Worm (Caenorhabditis elegans) whole organism, young adult: Measurements from ENCODE around the gene D1014.7.

Source experiments
- athp-1 ChIP-seq: sonication (generic microtip); optimal IDR thresholded peaks from 2 replicates; lab custom pipeline; 2017; ENCODE audit warnings: mild to moderate bottlenecking, missing genetic modification characterization, missing compliant biosample characterization
- hmg-1.2 ChIP-seq: fragments of 200-800 bp; sonication (Bioruptor generic); IDR thresholded peaks from 2 replicates; pipeline ENCODE4 v1.3.6; 2022; ENCODE audit warnings: missing genetic modification reagents, missing genetic modification characterization, missing compliant biosample characterization
- pha-4 ChIP-seq: fragments of 150-350 bp; sonication (generic microtip); optimal IDR thresholded peaks from 2 replicates; lab custom pipeline; 2014; ENCODE audit warnings: missing biosample characterization, missing genetic modification reagents, missing genetic modification characterization
- rpc-1 ChIP-seq, 2 experiments: fragments of 150-350 bp in 1 of 2; sonication (generic microtip) in 1 of 2; optimal IDR thresholded peaks; 2 replicates each; lab custom pipeline; 2014 to 2018; ENCODE audit warnings: missing biosample characterization in 1 of 2, missing genetic modification characterization in 1 of 2, missing genetic modification reagents in 1 of 2, missing genotype in 1 of 2
- snpc-4 ChIP-seq, 5 experiments: fragments of 150-350 bp in 1 of 5; sonication (generic microtip) in 4 of 5; optimal IDR thresholded peaks; 2 replicates each; lab custom pipeline; 2014 to 2018; ENCODE audit warnings: missing genetic modification characterization in 5 of 5, missing biosample characterization in 3 of 5, antibody characterized with exemption in 2 of 5, mild to moderate bottlenecking in 2 of 5, missing compliant biosample characterization in 2 of 5, missing genotype in 2 of 5, moderate library complexity in 2 of 5, missing genetic modification reagents in 1 of 5
- sptf-2 ChIP-seq: fragments of 200-800 bp; sonication (Bioruptor generic); optimal IDR thresholded peaks from 2 replicates; lab custom pipeline; 2018; ENCODE audit warnings: mild to moderate bottlenecking, missing genetic modification characterization, missing compliant biosample characterization
- unc-130 ChIP-seq: sonication (generic microtip); optimal IDR thresholded peaks from 2 replicates; lab custom pipeline; 2016; ENCODE audit warnings: missing genetic modification reagents, missing genetic modification characterization, missing compliant biosample characterization
- zfh-2 ChIP-seq: fragments of 200-800 bp; sonication (Bioruptor generic); conservative IDR thresholded peaks from 2 replicates; pipeline ENCODE4 v1.3.6; 2022; ENCODE audit warnings: missing genetic modification reagents, missing genetic modification characterization, missing compliant biosample characterization
- ztf-3 ChIP-seq: fragments of 200-800 bp; sonication (Bioruptor generic); optimal IDR thresholded peaks from 2 replicates; lab custom pipeline; 2018; ENCODE audit warnings: mild to moderate bottlenecking, missing genetic modification characterization, missing compliant biosample characterization

ce11 chrV:8163199-8163598 is 45.1 kb downstream of the D1014.7 start:
- no peak for TF ChIP-seq ztf-3 (GFP tag; lab: Kevin White, UChicago)
- no peak for TF ChIP-seq snpc-4 (GFP tag; optimal IDR thresholded peaks at IDR 0.05; lab: Kevin White, UChicago)
- no peak for TF ChIP-seq snpc-4 (tag; optimal IDR thresholded peaks at IDR 0.05; lab: Kevin White, UChicago)
- TF ChIP-seq pha-4 (tag; lab: Kevin White, UChicago): no peak
- TF ChIP-seq hmg-1.2 (GFP tag; lab: Robert Waterston, UW): no peak
- no peak for TF ChIP-seq unc-130 (GFP tag; lab: Kevin White, UChicago)
- no peak for TF ChIP-seq athp-1 (tag; lab: Kevin White, UChicago)
- TF ChIP-seq rpc-1 (optimal IDR thresholded peaks at IDR 0.05; lab: Kevin White, UChicago): no peak
- TF ChIP-seq rpc-1 (tag; optimal IDR thresholded peaks at IDR 0.05; lab: Kevin White, UChicago): no peak
- no peak for TF ChIP-seq sptf-2
- no peak for TF ChIP-seq zfh-2
